Worm (Caenorhabditis elegans) whole organism, early embryonic: ENCODE measurements around the gene C49A9.10.

ENCODE experiments used
- B0310.2 ChIP-seq: sonication (generic microtip); optimal IDR thresholded peaks from 2 replicates; lab custom pipeline; 2016; ENCODE audit warnings: mild to moderate bottlenecking, missing genetic modification characterization, missing compliant biosample characterization
- F13C5.2 ChIP-seq: sonication (generic microtip); optimal IDR thresholded peaks from 2 replicates; lab custom pipeline; 2017; ENCODE audit warnings: mild to moderate bottlenecking, missing genetic modification characterization, inconsistent platforms, missing compliant biosample characterization
- aly-1 ChIP-seq: sonication (generic microtip); optimal IDR thresholded peaks from 2 replicates; lab custom pipeline; 2016; ENCODE audit warnings: missing genetic modification characterization, missing compliant biosample characterization
- ama-1 ChIP-seq: fragments of 150-350 bp; optimal IDR thresholded peaks from 2 replicates; lab custom pipeline; 2014
- ceh-13 ChIP-seq: fragments of 200-800 bp; sonication (Bioruptor generic); optimal IDR thresholded peaks from 2 replicates; lab custom pipeline; 2018; ENCODE audit warnings: mild to moderate bottlenecking, missing genetic modification characterization, missing compliant biosample characterization
- ceh-36 ChIP-seq: sonication (generic microtip); optimal IDR thresholded peaks from 2 replicates; lab custom pipeline; 2016; ENCODE audit warnings: missing genetic modification characterization, inconsistent platforms, missing compliant biosample characterization
- ets-7 ChIP-seq: sonication (generic microtip); optimal IDR thresholded peaks from 2 replicates; lab custom pipeline; 2016; ENCODE audit warnings: missing genotype, missing genetic modification characterization, missing compliant biosample characterization
- flt-1 ChIP-seq: fragments of 200-800 bp; sonication (Bioruptor generic); IDR thresholded peaks from 2 replicates; pipeline ENCODE4 v1.3.6; 2022; ENCODE audit warnings: missing genetic modification characterization, missing compliant biosample characterization
- hmbx-1 ChIP-seq: sonication (generic microtip); optimal IDR thresholded peaks from 2 replicates; lab custom pipeline; 2016; ENCODE audit warnings: mild to moderate bottlenecking, missing genetic modification characterization, missing compliant biosample characterization
- hmg-4 ChIP-seq: fragments of 200-800 bp; sonication (Bioruptor generic); optimal IDR thresholded peaks from 2 replicates; lab custom pipeline; 2018; ENCODE audit warnings: mild to moderate bottlenecking, missing genetic modification characterization, missing compliant biosample characterization
- hnd-1 ChIP-seq: sonication (generic microtip); optimal IDR thresholded peaks from 2 replicates; lab custom pipeline; 2016; ENCODE audit warnings: missing genetic modification characterization, missing compliant biosample characterization
- pes-1 ChIP-seq: fragments of 200-800 bp; sonication (Bioruptor generic); IDR thresholded peaks from 2 replicates; pipeline ENCODE4 v1.3.6; 2022; ENCODE audit warnings: missing genetic modification reagents, missing genetic modification characterization, missing compliant biosample characterization
- scrt-1 ChIP-seq: fragments of 200-800 bp; sonication (Bioruptor generic); IDR thresholded peaks from 2 replicates; pipeline ENCODE4 v1.3.6; 2022; ENCODE audit warnings: missing genetic modification characterization, missing compliant biosample characterization
- sea-1 ChIP-seq: fragments of 200-800 bp; sonication (Bioruptor generic); conservative IDR thresholded peaks from 2 replicates; pipeline ENCODE4 v1.3.6; 2022; ENCODE audit warnings: missing genetic modification characterization, missing compliant biosample characterization
- tbx-11 ChIP-seq: fragments of 200-800 bp; sonication (Bioruptor generic); IDR thresholded peaks from 2 replicates; pipeline ENCODE4 v1.3.6; 2022; ENCODE audit warnings: missing genetic modification characterization, missing compliant biosample characterization
- tbx-37 ChIP-seq: fragments of 200-800 bp; sonication (Bioruptor generic); conservative IDR thresholded peaks from 2 replicates; pipeline ENCODE4 v1.3.6; 2022; ENCODE audit warnings: missing genetic modification reagents, missing genetic modification characterization, missing compliant biosample characterization
- tra-4 ChIP-seq: sonication (generic microtip); optimal IDR thresholded peaks from 2 replicates; lab custom pipeline; 2017; ENCODE audit warnings: missing genetic modification characterization, missing compliant biosample characterization

C49A9.10 gene

ce11 chrIV:6232769-6233290 is 26.7 kb upstream of the C49A9.10 start, which contains the start of gene F58F9.3:
F58F9.3 (plus strand) TSS chrIV:6233240.
- no peak for TF ChIP-seq tbx-11 (GFP tag; lab: Robert Waterston, UW)
- no peak for TF ChIP-seq pes-1 (GFP tag; lab: Robert Waterston, UW)
- TF ChIP-seq ets-7 (tag; lab: Kevin White, UChicago) = no peak
- no peak for TF ChIP-seq hmg-4 (GFP tag; lab: Kevin White, UChicago)

- no peak for TF ChIP-seq hmg-4 (GFP tag; lab: Kevin White, UChicago)
- TF ChIP-seq ets-7 (tag; lab: Kevin White, UChicago) = no peak
- TF ChIP-seq ceh-13 (GFP tag; lab: Kevin White, UChicago) = no peak
- no peak for TF ChIP-seq aly-1
- TF ChIP-seq tbx-11 (GFP tag; lab: Robert Waterston, UW) = no peak
- TF ChIP-seq sea-1 = no peak
- TF ChIP-seq tbx-37 (GFP tag; lab: Robert Waterston, UW) = no peak
- no peak for TF ChIP-seq ceh-36 (tag; lab: Kevin White, UChicago)
- TF ChIP-seq B0310.2 = no peak
- TF ChIP-seq pes-1 (GFP tag; lab: Robert Waterston, UW) = no peak
- no peak for TF ChIP-seq F13C5.2
- TF ChIP-seq flt-1 (GFP tag; lab: Robert Waterston, UW) = no peak
- TF ChIP-seq tra-4 = no peak
- no peak for TF ChIP-seq hmbx-1
Observed at ce11 chrIV:6230560-6231073, 24.5 kb upstream of the C49A9.10 start, which contains the start of gene F58F9.4. F58F9.4 (plus strand) TSS chrIV:6231023.

- TF ChIP-seq ceh-13 (GFP tag; lab: Kevin White, UChicago) (no peak), flt-1 (GFP tag; lab: Robert Waterston, UW) (no peak), hmbx-1 (no peak), tbx-37 (GFP tag; lab: Robert Waterston, UW) (no peak), aly-1 (no peak), F13C5.2 (no peak), B0310.2 (no peak), hnd-1 (no peak), hmg-4 (GFP tag; lab: Kevin White, UChicago) (no peak), ceh-36 (tag; lab: Kevin White, UChicago) (no peak), tra-4 (no peak), sea-1 (no peak), tbx-11 (GFP tag; lab: Robert Waterston, UW) (no peak), ama-1 (lab: Kevin White, UChicago) (no peak), ets-7 (tag; lab: Kevin White, UChicago) (no peak), pes-1 (GFP tag; lab: Robert Waterston, UW) (no peak)
Observed at ce11 chrIV:6227974-6228373, 21.8 kb upstream of the C49A9.10 start, which contains the start of gene C49A9.1. C49A9.1 (plus strand) TSS chrIV:6228190.

- no peak for TF ChIP-seq pes-1 (GFP tag; lab: Robert Waterston, UW)
- no peak for TF ChIP-seq flt-1 (GFP tag; lab: Robert Waterston, UW)
- TF ChIP-seq tra-4 = no peak
- no peak for TF ChIP-seq hmbx-1
- TF ChIP-seq hnd-1 = no peak
- no peak for TF ChIP-seq aly-1
- no peak for TF ChIP-seq ama-1 (lab: Kevin White, UChicago)
- no peak for TF ChIP-seq hmg-4 (GFP tag; lab: Kevin White, UChicago)
- TF ChIP-seq B0310.2 = no peak
- no peak for TF ChIP-seq ceh-13 (GFP tag; lab: Kevin White, UChicago)
- no peak for TF ChIP-seq ets-7 (tag; lab: Kevin White, UChicago)
- TF ChIP-seq tbx-11 (GFP tag; lab: Robert Waterston, UW) = no peak
- TF ChIP-seq scrt-1 = no peak
- TF ChIP-seq sea-1 = no peak
- no peak for TF ChIP-seq tbx-37 (GFP tag; lab: Robert Waterston, UW)
- no peak for TF ChIP-seq F13C5.2
- TF ChIP-seq ceh-36 (tag; lab: Kevin White, UChicago) = no peak
Observed at ce11 chrIV:6225143-6225542, 19.0 kb upstream of the C49A9.10 start, which contains the start of gene C49A9.2. C49A9.2 (plus strand) TSS chrIV:6225443.

ce11 chrIV:6221878-6222277 is 15.7 kb upstream of the C49A9.10 start, which contains the start of gene C49A9.3:
C49A9.3 (plus strand) TSS chrIV:6222089.
- no peak for TF ChIP-seq tbx-37 (GFP tag; lab: Robert Waterston, UW)
- TF ChIP-seq ama-1 (lab: Kevin White, UChicago) = no peak
- TF ChIP-seq B0310.2 = no peak
- TF ChIP-seq ceh-13 (GFP tag; lab: Kevin White, UChicago) = no peak
- no peak for TF ChIP-seq scrt-1

ce11 chrIV:6219429-6219828 is 13.3 kb upstream of the C49A9.10 start, which contains the start of gene C49A9.4:
C49A9.4 (plus strand) TSS chrIV:6219693.
- TF ChIP-seq ceh-36 (tag; lab: Kevin White, UChicago) (no peak), hmg-4 (GFP tag; lab: Kevin White, UChicago) (no peak), sea-1 (no peak), tbx-37 (GFP tag; lab: Robert Waterston, UW) (no peak), hnd-1 (no peak), aly-1 (no peak), tbx-11 (GFP tag; lab: Robert Waterston, UW) (no peak), ceh-13 (GFP tag; lab: Kevin White, UChicago) (no peak), ets-7 (tag; lab: Kevin White, UChicago) (no peak), F13C5.2 (no peak), flt-1 (GFP tag; lab: Robert Waterston, UW) (no peak), ama-1 (lab: Kevin White, UChicago) (no peak), scrt-1 (no peak), hmbx-1 (no peak), pes-1 (GFP tag; lab: Robert Waterston, UW) (no peak), tra-4 (no peak), B0310.2 (no peak)

ce11 chrIV:6217503-6217902 is 11.4 kb upstream of the C49A9.10 start:
- TF ChIP-seq ama-1 (lab: Kevin White, UChicago) (no peak), ceh-13 (GFP tag; lab: Kevin White, UChicago) (no peak), aly-1 (no peak), tra-4 (no peak), pes-1 (GFP tag; lab: Robert Waterston, UW) (no peak), hnd-1 (no peak), flt-1 (GFP tag; lab: Robert Waterston, UW) (no peak), hmbx-1 (no peak), ets-7 (tag; lab: Kevin White, UChicago) (no peak), tbx-11 (GFP tag; lab: Robert Waterston, UW) (no peak), B0310.2 (no peak), F13C5.2 (no peak), ceh-36 (tag; lab: Kevin White, UChicago) (no peak), scrt-1 (no peak), sea-1 (no peak)
